Worm (Caenorhabditis elegans): ENCODE measurements around the gene C13A2.7.
"Not testable (repeated sequence)": the region's sequence is repeated elsewhere in the genome, so short reads cannot be mapped to it uniquely, and the experiment has no call there.

C13A2.7 gene

ce11 chrV:7295270-7295669 lies 29.1 kb downstream of the C13A2.7 start, which contains the start of gene F07G11.4:
TSS of gene F07G11.4 (minus strand) at chrV:7295370.
- TF ChIP-seq hlh-8 (tag; optimal IDR thresholded peaks at IDR 0.05), result no peak
- TF ChIP-seq sox-2 (GFP tag; IDR thresholded peaks at IDR 0.05), result no peak
- TF ChIP-seq K02D7.2 (tag; optimal IDR thresholded peaks at IDR 0.05), result no peak
- TF ChIP-seq ets-4 (tag; optimal IDR thresholded peaks at IDR 0.05), result no peak
- TF ChIP-seq lim-6 (tag; optimal IDR thresholded peaks at IDR 0.05), result no peak
- TF ChIP-seq ceh-30 (tag; optimal IDR thresholded peaks at IDR 0.05), result no peak
- TF ChIP-seq ceh-14 (tag; optimal IDR thresholded peaks at IDR 0.05), result no peak
- TF ChIP-seq gmeb-2 (tag; optimal IDR thresholded peaks at IDR 0.05), result no peak
- TF ChIP-seq odd-2 (tag; optimal IDR thresholded peaks at IDR 0.05), result no peak
- no peak for TF ChIP-seq rnt-1 (tag; optimal IDR thresholded peaks at IDR 0.05)
- no peak for TF ChIP-seq fkh-10 (GFP tag; optimal IDR thresholded peaks at IDR 0.05)
- no peak for TF ChIP-seq C38D4.7 (GFP tag; optimal IDR thresholded peaks at IDR 0.05)
- no peak for TF ChIP-seq nhr-232 (tag; optimal IDR thresholded peaks at IDR 0.05)
- no peak for TF ChIP-seq mec-3 (tag; optimal IDR thresholded peaks at IDR 0.05; ENCODE audit: borderline replicate concordance)
- TF ChIP-seq ceh-22 (tag; optimal IDR thresholded peaks at IDR 0.05), result no peak
- TF ChIP-seq ahr-1 (tag; optimal IDR thresholded peaks at IDR 0.05), result no peak
- TF ChIP-seq sox-4 (tag; optimal IDR thresholded peaks at IDR 0.05), result no peak
- no peak for TF ChIP-seq sdc-2 (tag; optimal IDR thresholded peaks at IDR 0.05)
- no peak for TF ChIP-seq ttx-3 (tag; optimal IDR thresholded peaks at IDR 0.05)
- no peak for TF ChIP-seq dmd-4 (tag; optimal IDR thresholded peaks at IDR 0.05; ENCODE audit: borderline replicate concordance)

- TF ChIP-seq che-1 (tag; optimal IDR thresholded peaks at IDR 0.05), result no peak
- TF ChIP-seq hlh-15 (tag; optimal IDR thresholded peaks at IDR 0.05), result no peak
- no peak for TF ChIP-seq odd-2 (tag; optimal IDR thresholded peaks at IDR 0.05)
- TF ChIP-seq Y22D7AL.16 (tag; optimal IDR thresholded peaks at IDR 0.05), result no peak
- TF ChIP-seq pros-1 (tag; optimal IDR thresholded peaks at IDR 0.05), result no peak
- TF ChIP-seq tbx-7 (tag; optimal IDR thresholded peaks at IDR 0.05), result no peak
- TF ChIP-seq pqm-1 (tag; optimal IDR thresholded peaks at IDR 0.05), result no peak
- no peak for TF ChIP-seq gmeb-2 (tag; optimal IDR thresholded peaks at IDR 0.05)
- no peak for TF ChIP-seq sox-2 (GFP tag; IDR thresholded peaks at IDR 0.05)
- TF ChIP-seq C38D4.7 (GFP tag; optimal IDR thresholded peaks at IDR 0.05), result no peak
- no peak for TF ChIP-seq ceh-22 (tag; optimal IDR thresholded peaks at IDR 0.05)
Measured at ce11 chrV:7297263-7297662, 31.1 kb downstream of the C13A2.7 start, which contains the start of gene srj-32. TSS of gene srj-32 (minus strand) at chrV:7297363.

ce11 chrV:7298463-7298862 lies 32.3 kb downstream of the C13A2.7 start, which contains the start of gene F07G11.3:
TSS of gene F07G11.3 (plus strand) at chrV:7298763.
- TF ChIP-seq pqm-1 (tag; optimal IDR thresholded peaks at IDR 0.05) (no peak), T23F11.4 (GFP tag; optimal IDR thresholded peaks at IDR 0.05) (no peak), K02D7.2 (tag; optimal IDR thresholded peaks at IDR 0.05) (no peak), ceh-9 (tag; optimal IDR thresholded peaks at IDR 0.05) (no peak), ceh-30 (tag; optimal IDR thresholded peaks at IDR 0.05) (no peak), ceh-19 (GFP tag; optimal IDR thresholded peaks at IDR 0.05) (no peak)

DNA sequence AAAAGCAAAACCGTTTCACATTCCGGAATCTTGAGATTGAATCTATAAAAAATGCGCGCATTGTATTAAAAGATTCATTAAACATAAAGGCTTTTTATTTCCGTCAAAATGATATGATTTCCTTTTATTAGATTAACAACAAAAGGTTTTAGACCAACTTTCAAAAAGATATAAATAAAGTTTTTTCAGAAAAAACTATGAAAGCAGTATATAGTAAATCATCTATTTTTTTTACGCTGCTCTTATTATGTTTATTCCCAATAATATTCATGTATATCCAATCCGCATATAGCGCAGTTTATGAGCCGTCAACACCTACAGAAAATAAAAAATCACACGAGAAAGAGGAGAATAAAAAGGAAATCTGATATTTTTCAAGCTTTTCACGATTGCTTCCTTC lies 38.4 kb downstream of the C13A2.7 start, which contains the start of gene F07G11.2:
Gene F07G11.2, plus strand, starts transcription at position 301 of the 400 bp plus-strand sequence.
- TF ChIP-seq ceh-2, ref-2, gmeb-2 (tag; optimal IDR thresholded peaks at IDR 0.05): not testable (repeated sequence)

ce11 chrV:7307089-7307488 lies 41.0 kb downstream of the C13A2.7 start, which contains the start of gene F07G11.1:
TSS of gene F07G11.1 (plus strand) at chrV:7307389.
- TF ChIP-seq unc-42 (tag; optimal IDR thresholded peaks at IDR 0.05) (no peak), rnt-1 (tag; optimal IDR thresholded peaks at IDR 0.05) (no peak), ceh-34 (tag; optimal IDR thresholded peaks at IDR 0.05) (no peak), ceh-6 (GFP tag; optimal IDR thresholded peaks at IDR 0.05) (no peak), lim-6 (tag; optimal IDR thresholded peaks at IDR 0.05) (no peak)

Data from whole organism, late embryonic.